Fruit fly (Drosophila melanogaster): Measurements from ENCODE around the gene Nlp.
A peak's percentile ranks its signal among the peaks of the same experiment; 100 is the strongest.

Gene Nlp

dm6 chr3R:29983073-29983544 is 21.5 kb upstream of the Nlp start, which contains the start of gene CG7896 (continued):
- TF ChIP-seq ci (GFP tag; IDR thresholded peaks at IDR 0.05) (peak; percentile 58; the same call in 1 of the 3 replicates), tgo (GFP tag; IDR thresholded peaks at IDR 0.05) (peak; percentile 88), Xrp1 (GFP tag; IDR thresholded peaks at IDR 0.05) (peak; percentile 90), tap (tag; optimal IDR thresholded peaks at IDR 0.05) (peak; percentile 48), otp (GFP tag; IDR thresholded peaks at IDR 0.05) (peak; percentile 59; the same call in 1 of the 3 replicates), Sox102F (GFP tag; optimal IDR thresholded peaks at IDR 0.05) (peak; percentile 63), CG3407 (GFP tag; optimal IDR thresholded peaks at IDR 0.05) (peak; percentile 37), Dll (GFP tag; IDR thresholded peaks at IDR 0.05; ENCODE audit: partially characterized antibody) (no peak), CG16813 (GFP tag; IDR thresholded peaks at IDR 0.05; ENCODE audit: partially characterized antibody) (no peak), dysf (GFP tag; IDR thresholded peaks at IDR 0.05) (peak; percentile 92), Fer1 (GFP tag; optimal IDR thresholded peaks at IDR 0.05) (peak; percentile 78), en (GFP tag; optimal IDR thresholded peaks at IDR 0.05) (no peak), maf-S (GFP tag; optimal IDR thresholded peaks at IDR 0.05) (no peak), CG11093 (GFP tag; IDR thresholded peaks at IDR 0.05) (peak; percentile 78), wdn (GFP tag; IDR thresholded peaks at IDR 0.05) (peak; percentile 52), Drgx (GFP tag; IDR thresholded peaks at IDR 0.05) (peak; percentile 90), onecut (GFP tag; IDR thresholded peaks at IDR 0.05) (peak; percentile 59), CG6683 (GFP tag; optimal IDR thresholded peaks at IDR 0.05) (no peak), CG7556 (GFP tag; optimal IDR thresholded peaks at IDR 0.05) (peak; percentile 73), B-H1 (GFP tag; IDR thresholded peaks at IDR 0.05) (peak; percentile 57; the same call in 2 of the 3 replicates), TFAM (GFP tag; optimal IDR thresholded peaks at IDR 0.05) (no peak), CG12155 (GFP tag; optimal IDR thresholded peaks at IDR 0.05) (peak; percentile 41), MESR4 (GFP tag; optimal IDR thresholded peaks at IDR 0.05) (no peak), Med (GFP tag) (peak; percentile 87), CG4617 (GFP tag; optimal IDR thresholded peaks at IDR 0.05; ENCODE audit: borderline replicate concordance) (peak; percentile 1), CG15073 (GFP tag; optimal IDR thresholded peaks at IDR 0.05) (no peak), CG18262 (tag; optimal IDR thresholded peaks at IDR 0.05) (peak; percentile 82), sc (optimal IDR thresholded peaks at IDR 0.05) (no peak), sc (GFP tag; optimal IDR thresholded peaks at IDR 0.05) (peak; percentile 18), kay (GFP tag; optimal IDR thresholded peaks at IDR 0.05) (no peak), zen (tag; optimal IDR thresholded peaks at IDR 0.05) (no peak), gce (GFP tag; IDR thresholded peaks at IDR 0.05) (peak; percentile 69; the same call in 1 of the 3 replicates), CG14050 (GFP tag; IDR thresholded peaks at IDR 0.05) (peak; percentile 71; the same call in 2 of the 3 replicates), CG2129 (GFP tag; IDR thresholded peaks at IDR 0.05; ENCODE audit: partially characterized antibody) (no peak), CG6813 (GFP tag; optimal IDR thresholded peaks at IDR 0.05) (peak; percentile 48), CG14860 (GFP tag; IDR thresholded peaks at IDR 0.05; ENCODE audit: partially characterized antibody) (no peak), CG10462 (GFP tag; optimal IDR thresholded peaks at IDR 0.05) (peak; percentile 15), Jarid2 (GFP tag; optimal IDR thresholded peaks at IDR 0.05) (peak; percentile 53), YL-1 (GFP tag; optimal IDR thresholded peaks at IDR 0.05) (no peak), CG13296 (GFP tag; optimal IDR thresholded peaks at IDR 0.05) (peak; percentile 69), ara (GFP tag; IDR thresholded peaks at IDR 0.05) (peak; percentile 68), CG30431 (GFP tag; optimal IDR thresholded peaks at IDR 0.05) (peak; percentile 20), gt (GFP tag; IDR thresholded peaks at IDR 0.05) (peak; percentile 34; the same call in 1 of the 2 replicates), CG31388 (GFP tag; optimal IDR thresholded peaks at IDR 0.05) (no peak), C15 (GFP tag; IDR thresholded peaks at IDR 0.05) (no peak), sens-2 (GFP tag; IDR thresholded peaks at IDR 0.05) (no peak), gcm (GFP tag; optimal IDR thresholded peaks at IDR 0.05) (peak; percentile 67), fd96Cb (tag; optimal IDR thresholded peaks at IDR 0.05) (peak; percentile 59), tio (GFP tag; optimal IDR thresholded peaks at IDR 0.05) (peak; percentile 57), ro (GFP tag; IDR thresholded peaks at IDR 0.05) (0 out of 2 replicates have a peak, but pooled peaks have one; percentile 56), CG12659 (GFP tag; optimal IDR thresholded peaks at IDR 0.05) (peak; percentile 61)

All from whole organism, embryonic.